Worm (Caenorhabditis elegans): ENCODE results near the gene T26E4.10.

DNA sequence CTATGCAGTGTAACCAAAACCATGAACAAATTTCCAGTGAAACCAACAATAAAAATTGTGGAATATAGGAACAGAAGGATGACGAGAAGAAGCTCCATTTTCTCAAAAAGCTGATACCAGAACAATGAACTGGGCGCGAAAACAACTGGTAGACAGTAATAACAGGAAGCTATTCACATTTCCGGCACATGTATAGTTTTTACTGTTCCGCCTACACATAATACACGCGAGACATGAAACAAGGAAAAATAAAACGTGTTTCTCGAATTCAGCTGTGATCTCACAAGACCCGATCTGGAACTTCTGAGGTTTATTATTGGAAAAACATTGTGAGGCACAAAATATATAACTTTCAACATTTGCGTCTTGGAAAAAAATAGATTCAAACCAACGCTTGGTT is 11.5 kb upstream of the T26E4.10 start, which contains the start of gene srsx-36:
- no peak for TF ChIP-seq daf-12 (tag; optimal IDR thresholded peaks at IDR 0.05)
- TF ChIP-seq aly-2 (tag; optimal IDR thresholded peaks at IDR 0.05): no peak
- no peak for TF ChIP-seq nhr-25 (tag; optimal IDR thresholded peaks at IDR 0.05)
- TF ChIP-seq nhr-12 (tag; optimal IDR thresholded peaks at IDR 0.05): no peak

Data from whole organism, L3 larva.